Worm (Caenorhabditis elegans): Measurements from ENCODE around the gene nspb-2.

nspb-2 gene

ce11 chrIV:6631704-6632272 lies 40.3 kb downstream of the nspb-2 start, which contains the start of the genes cest-5.1 and C01B10.9 (continued):
- no peak for TF ChIP-seq F26F4.8 (GFP tag; conservative IDR thresholded peaks at IDR 0.05)
- TF ChIP-seq vab-7 (GFP tag; IDR thresholded peaks at IDR 0.05), result no peak
- TF ChIP-seq ZK337.2 (GFP tag; IDR thresholded peaks at IDR 0.05), result peak; percentile 86
- no peak for TF ChIP-seq zfp-3 (GFP tag; conservative IDR thresholded peaks at IDR 0.05)
- TF ChIP-seq hlh-11 (tag; optimal IDR thresholded peaks at IDR 0.05), result no peak
- TF ChIP-seq spr-1 (tag; optimal IDR thresholded peaks at IDR 0.05), result no peak
- no peak for TF ChIP-seq ceh-32 (tag; optimal IDR thresholded peaks at IDR 0.05; ENCODE audit: poor library complexity)
- no peak for TF ChIP-seq fos-1 (tag; optimal IDR thresholded peaks at IDR 0.05)
- no peak for TF ChIP-seq zfp-2 (tag; optimal IDR thresholded peaks at IDR 0.05)
- TF ChIP-seq dve-1 (tag; optimal IDR thresholded peaks at IDR 0.05; ENCODE audit: insufficient read depth), result peak; percentile 49
- TF ChIP-seq T20F7.1 (GFP tag; optimal IDR thresholded peaks at IDR 0.05), result peak; percentile 15
- TF ChIP-seq snpc-4 (tag; optimal IDR thresholded peaks at IDR 0.05), result peak; percentile 12
- no peak for TF ChIP-seq ceh-20 (GFP tag; IDR thresholded peaks at IDR 0.05)
- no peak for TF ChIP-seq mdt-29 (GFP tag; IDR thresholded peaks at IDR 0.05)
- TF ChIP-seq lin-15B (tag; optimal IDR thresholded peaks at IDR 0.05), result no peak
- TF ChIP-seq mep-1 (tag; optimal IDR thresholded peaks at IDR 0.05), result no peak
- TF ChIP-seq Y48G9A.11 (GFP tag; IDR thresholded peaks at IDR 0.05), result no peak
- no peak for TF ChIP-seq unc-39 (tag; optimal IDR thresholded peaks at IDR 0.05)
- no peak for TF ChIP-seq gei-8 (GFP tag; optimal IDR thresholded peaks at IDR 0.05)
- peak; percentile 90 for TF ChIP-seq snpc-1.2 (GFP tag; IDR thresholded peaks at IDR 0.05)
- TF ChIP-seq lin-1 (GFP tag; IDR thresholded peaks at IDR 0.05), result no peak
- no peak for TF ChIP-seq nhr-48 (tag; optimal IDR thresholded peaks at IDR 0.05)
- TF ChIP-seq attf-4 (tag; optimal IDR thresholded peaks at IDR 0.05), result no peak
- peak in 1 of 2 experiments; percentile 7 for TF ChIP-seq daf-16 (GFP tag; optimal IDR thresholded peaks at IDR 0.05)
- peak; percentile 59 for TF ChIP-seq daf-16 (tag; optimal IDR thresholded peaks at IDR 0.05)
- TF ChIP-seq nhr-237 (tag; optimal IDR thresholded peaks at IDR 0.05), result no peak
- no peak for TF ChIP-seq nhr-111 (GFP tag; optimal IDR thresholded peaks at IDR 0.05)
- TF ChIP-seq nhr-77 (tag; optimal IDR thresholded peaks at IDR 0.05), result no peak
- no peak for TF ChIP-seq hlh-30 (tag; optimal IDR thresholded peaks at IDR 0.05; ENCODE audit: insufficient read depth)
- no peak for TF ChIP-seq set-16 (GFP tag; IDR thresholded peaks at IDR 0.05)
- TF ChIP-seq hmg-1.1 (GFP tag; IDR thresholded peaks at IDR 0.05), result no peak
- TF ChIP-seq hif-1 (tag; optimal IDR thresholded peaks at IDR 0.05), result peak in 1 of 2 experiments; percentile 90
- no peak for TF ChIP-seq zip-11 (GFP tag; IDR thresholded peaks at IDR 0.05)
- TF ChIP-seq mxl-2 (GFP tag; conservative IDR thresholded peaks at IDR 0.05), result no peak
- no peak for TF ChIP-seq F37D6.2 (tag; optimal IDR thresholded peaks at IDR 0.05)
- TF ChIP-seq ceh-28 (tag; optimal IDR thresholded peaks at IDR 0.05), result no peak
- no peak for TF ChIP-seq ces-1 (GFP tag; optimal IDR thresholded peaks at IDR 0.05)
- TF ChIP-seq lin-29 (GFP tag; IDR thresholded peaks at IDR 0.05), result no peak
- no peak for TF ChIP-seq nhr-10 (tag; optimal IDR thresholded peaks at IDR 0.05)
- TF ChIP-seq nhr-25 (tag; optimal IDR thresholded peaks at IDR 0.05; ENCODE audit: borderline replicate concordance, insufficient read depth), result no peak
- TF ChIP-seq dmd-9 (GFP tag; IDR thresholded peaks at IDR 0.05), result no peak; the same call in 1 of the 2 replicates
- TF ChIP-seq ctbp-1 (GFP tag; IDR thresholded peaks at IDR 0.05), result no peak
- peak; percentile 4 for TF ChIP-seq zip-2 (tag; optimal IDR thresholded peaks at IDR 0.05)
- no peak for TF ChIP-seq aly-2 (tag; optimal IDR thresholded peaks at IDR 0.05)
- TF ChIP-seq T26A8.4 (GFP tag; IDR thresholded peaks at IDR 0.05), result no peak
